Worm (Caenorhabditis elegans): ENCODE data around the gene rabr-1.
A peak's percentile ranks its signal among the peaks of the same experiment; 100 is the strongest.

Gene rabr-1

ce11 chrX:2522658-2523057 lies 26.7 kb downstream of the rabr-1 start:
- TF ChIP-seq pbrm-1 (GFP tag; IDR thresholded peaks at IDR 0.05): no peak
- peak; percentile 40; the same call in 1 of the 2 replicates for TF ChIP-seq dox-1 (GFP tag; IDR thresholded peaks at IDR 0.05)
- TF ChIP-seq F49E8.2 (tag; optimal IDR thresholded peaks at IDR 0.05; ENCODE audit: insufficient read depth): no peak
- TF ChIP-seq tbx-9 (tag; optimal IDR thresholded peaks at IDR 0.05; ENCODE audit: borderline replicate concordance): no peak
- no peak for TF ChIP-seq bed-1 (GFP tag; IDR thresholded peaks at IDR 0.05)
- TF ChIP-seq pha-4 (tag; optimal IDR thresholded peaks at IDR 0.05): no peak
- TF ChIP-seq fkh-3 (tag; optimal IDR thresholded peaks at IDR 0.05): no peak
- TF ChIP-seq ceh-79 (tag; optimal IDR thresholded peaks at IDR 0.05): no peak

- peak; percentile 74 for TF ChIP-seq lin-26 (GFP tag; IDR thresholded peaks at IDR 0.05)
- TF ChIP-seq gei-17 (GFP tag; optimal IDR thresholded peaks at IDR 0.05): no peak
- no peak for TF ChIP-seq ccch-3 (GFP tag; optimal IDR thresholded peaks at IDR 0.05)
- no peak for TF ChIP-seq ztf-26 (tag; optimal IDR thresholded peaks at IDR 0.05)
- TF ChIP-seq ceh-58 (GFP tag; IDR thresholded peaks at IDR 0.05): no peak
- peak; percentile 61 for TF ChIP-seq snpc-1.3 (tag; optimal IDR thresholded peaks at IDR 0.05; ENCODE audit: insufficient read depth)
- TF ChIP-seq Y53G8AR.9 (GFP tag; conservative IDR thresholded peaks at IDR 0.05): no peak
- TF ChIP-seq bed-1 (GFP tag; IDR thresholded peaks at IDR 0.05): no peak
- no peak for TF ChIP-seq dpff-1 (tag; optimal IDR thresholded peaks at IDR 0.05)
- no peak for TF ChIP-seq ceh-79 (tag; optimal IDR thresholded peaks at IDR 0.05)
- TF ChIP-seq mcd-1 (GFP tag; IDR thresholded peaks at IDR 0.05): no peak
- no peak for TF ChIP-seq nhr-27 (tag; optimal IDR thresholded peaks at IDR 0.05)
- no peak for TF ChIP-seq B0336.3 (GFP tag; IDR thresholded peaks at IDR 0.05)
- TF ChIP-seq atf-7 (tag; optimal IDR thresholded peaks at IDR 0.05): no peak
- no peak for TF ChIP-seq nhr-80 (tag; optimal IDR thresholded peaks at IDR 0.05)
- no peak for TF ChIP-seq F49E8.2 (tag; optimal IDR thresholded peaks at IDR 0.05; ENCODE audit: insufficient read depth)
- TF ChIP-seq F55B11.4 (tag; optimal IDR thresholded peaks at IDR 0.05; ENCODE audit: borderline replicate concordance, insufficient read depth): no peak
- no peak for TF ChIP-seq nhr-179 (tag; optimal IDR thresholded peaks at IDR 0.05)
- TF ChIP-seq ZK185.1 (tag; optimal IDR thresholded peaks at IDR 0.05; ENCODE audit: poor library complexity, severe bottlenecking): no peak
- TF ChIP-seq F57C9.4 (tag; optimal IDR thresholded peaks at IDR 0.05): no peak
- TF ChIP-seq lin-54 (GFP tag; optimal IDR thresholded peaks at IDR 0.05): peak; percentile 24
- no peak for TF ChIP-seq let-607 (tag; optimal IDR thresholded peaks at IDR 0.05)
- no peak for TF ChIP-seq nfya-2 (GFP tag; IDR thresholded peaks at IDR 0.05)
- no peak for TF ChIP-seq F52B5.7 (tag; optimal IDR thresholded peaks at IDR 0.05)
- TF ChIP-seq somi-1 (GFP tag; optimal IDR thresholded peaks at IDR 0.05): no peak
- no peak for TF ChIP-seq ama-1 (optimal IDR thresholded peaks at IDR 0.05)
- TF ChIP-seq ama-1 (GFP tag; optimal IDR thresholded peaks at IDR 0.05): peak in 1 of 2 experiments; percentile 39
- no peak for TF ChIP-seq T07F8.4 (tag; optimal IDR thresholded peaks at IDR 0.05)
- TF ChIP-seq Y95B8A.8 (GFP tag; IDR thresholded peaks at IDR 0.05): 0 out of 2 replicates have a peak, but pooled peaks have one; percentile 46
- peak; percentile 45 for TF ChIP-seq ztf-18 (tag; optimal IDR thresholded peaks at IDR 0.05)
- TF ChIP-seq madf-3 (GFP tag; IDR thresholded peaks at IDR 0.05): no peak
- TF ChIP-seq mxl-1 (tag; optimal IDR thresholded peaks at IDR 0.05): peak; percentile 29
- no peak for TF ChIP-seq Y67H2A.10 (GFP tag; conservative IDR thresholded peaks at IDR 0.05)
- TF ChIP-seq mes-4 (tag; optimal IDR thresholded peaks at IDR 0.05): no peak
- TF ChIP-seq madf-10 (tag; optimal IDR thresholded peaks at IDR 0.05): peak; percentile 8
- no peak for TF ChIP-seq ceh-40 (GFP tag; IDR thresholded peaks at IDR 0.05)
- no peak for TF ChIP-seq fkh-3 (tag; optimal IDR thresholded peaks at IDR 0.05)
- TF ChIP-seq cebp-2 (GFP tag; IDR thresholded peaks at IDR 0.05): no peak
- no peak for TF ChIP-seq snpc-1.1 (tag; optimal IDR thresholded peaks at IDR 0.05; ENCODE audit: insufficient read depth)
- no peak for TF ChIP-seq xnd-1 (tag; optimal IDR thresholded peaks at IDR 0.05)
- no peak; the same call in 1 of the 2 replicates for TF ChIP-seq madf-6 (GFP tag; IDR thresholded peaks at IDR 0.05)
- TF ChIP-seq unc-62 (GFP tag; optimal IDR thresholded peaks at IDR 0.05): no peak
- no peak for TF ChIP-seq zim-3 (tag; optimal IDR thresholded peaks at IDR 0.05)
- TF ChIP-seq madf-8 (GFP tag; conservative IDR thresholded peaks at IDR 0.05): no peak
These were observed 30.1 kb downstream of the rabr-1 start for ce11 chrX:2526078-2526477.

Measured in whole organism, young adult.